Worm (Caenorhabditis elegans) whole organism, mixed stage, embryonic: ENCODE measurements around the gene eel-1.

Experiments
- M03D4.4 ChIP-seq: sonication (generic microtip); optimal IDR thresholded peaks from 2 replicates; lab custom pipeline; 2017; ENCODE audit warnings: mild to moderate bottlenecking, missing genetic modification characterization, missing compliant biosample characterization
- bed-3 ChIP-seq: fragments of 200-800 bp; sonication (Bioruptor generic); optimal IDR thresholded peaks from 3 replicates; lab custom pipeline; 2018; ENCODE audit warnings: mild to moderate bottlenecking, missing genetic modification characterization, moderate library complexity, missing compliant biosample characterization
- blmp-1 ChIP-seq: fragments of 150-350 bp; optimal IDR thresholded peaks from 2 replicates; lab custom pipeline; 2014; ENCODE audit warnings: missing biosample characterization, missing genetic modification characterization
- ceh-39 ChIP-seq: fragments of 150-350 bp; optimal IDR thresholded peaks from 2 replicates; lab custom pipeline; 2014; ENCODE audit warnings: missing biosample characterization, missing genetic modification characterization
- ceh-43 ChIP-seq: fragments of 200-800 bp; sonication (Bioruptor generic); optimal IDR thresholded peaks from 2 replicates; lab custom pipeline; 2018; ENCODE audit warnings: mild to moderate bottlenecking, missing genetic modification characterization, moderate library complexity, missing compliant biosample characterization
- ces-1 ChIP-seq: fragments of 150-350 bp; optimal IDR thresholded peaks from 2 replicates; lab custom pipeline; 2014; ENCODE audit warnings: missing biosample characterization, missing genetic modification reagents, missing genetic modification characterization
- cnd-1 ChIP-seq: fragments of 200-800 bp; sonication (Bioruptor generic); optimal IDR thresholded peaks from 2 replicates; lab custom pipeline; 2018; ENCODE audit warnings: mild to moderate bottlenecking, missing genetic modification characterization, missing compliant biosample characterization
- drap-1 ChIP-seq: fragments of 200-800 bp; sonication (Bioruptor generic); optimal IDR thresholded peaks from 3 replicates; lab custom pipeline; 2018; ENCODE audit warnings: mild to moderate bottlenecking, missing genetic modification characterization, missing compliant biosample characterization
- elt-1 ChIP-seq: sonication (generic microtip); optimal IDR thresholded peaks from 2 replicates; lab custom pipeline; 2017; ENCODE audit warnings: missing genetic modification characterization, mild to moderate bottlenecking, missing compliant biosample characterization, antibody characterized with exemption, moderate library complexity, borderline replicate concordance; ENCODE audit not compliant: insufficient read depth
- elt-3 ChIP-seq: fragments of 150-350 bp; optimal IDR thresholded peaks from 2 replicates; lab custom pipeline; 2014; ENCODE audit warnings: missing biosample characterization, missing genetic modification characterization
- flh-1 ChIP-seq: fragments of 200-800 bp; sonication (Bioruptor generic); optimal IDR thresholded peaks from 2 replicates; lab custom pipeline; 2018; ENCODE audit warnings: mild to moderate bottlenecking, missing genetic modification characterization, moderate library complexity, missing compliant biosample characterization
- ham-2 ChIP-seq: fragments of 200-800 bp; sonication (Bioruptor generic); optimal IDR thresholded peaks from 2 replicates; lab custom pipeline; 2018; ENCODE audit warnings: mild to moderate bottlenecking, missing genetic modification characterization, missing compliant biosample characterization
- hlh-1 ChIP-seq: fragments of 150-350 bp; optimal IDR thresholded peaks from 2 replicates; lab custom pipeline; 2014; ENCODE audit warnings: missing biosample characterization, missing genetic modification reagents, missing genetic modification characterization
- lin-13 ChIP-seq: fragments of 150-350 bp; optimal IDR thresholded peaks from 2 replicates; lab custom pipeline; 2014; ENCODE audit warnings: missing biosample characterization, missing genetic modification characterization
- lin-32 ChIP-seq: fragments of 200-800 bp; sonication (Bioruptor generic); optimal IDR thresholded peaks from 2 replicates; lab custom pipeline; 2018; ENCODE audit warnings: mild to moderate bottlenecking, missing genetic modification characterization, missing compliant biosample characterization
- lsy-2 ChIP-seq: fragments of 150-350 bp; optimal IDR thresholded peaks from 2 replicates; lab custom pipeline; 2014; ENCODE audit warnings: missing biosample characterization, missing genetic modification characterization
- mab-5 ChIP-seq: fragments of 150-350 bp; optimal IDR thresholded peaks from 2 replicates; lab custom pipeline; 2014; ENCODE audit warnings: missing biosample characterization, missing genetic modification characterization
- mls-2 ChIP-seq: sonication (generic microtip); optimal IDR thresholded peaks from 2 replicates; lab custom pipeline; 2016; ENCODE audit warnings: mild to moderate bottlenecking, missing genetic modification characterization, moderate library complexity, missing compliant biosample characterization
- nhr-237 ChIP-seq: fragments of 150-350 bp; optimal IDR thresholded peaks from 2 replicates; lab custom pipeline; 2014; ENCODE audit warnings: missing biosample characterization, missing genetic modification characterization
- nhr-28 ChIP-seq: fragments of 150-350 bp; optimal IDR thresholded peaks from 2 replicates; lab custom pipeline; 2014; ENCODE audit warnings: missing biosample characterization, missing genetic modification characterization
- nhr-76 ChIP-seq: sonication (generic microtip); optimal IDR thresholded peaks from 2 replicates; lab custom pipeline; 2017; ENCODE audit warnings: missing biosample characterization, missing genetic modification characterization
- pha-4 ChIP-seq: fragments of 150-350 bp; optimal IDR thresholded peaks from 2 replicates; lab custom pipeline; 2018; ENCODE audit warnings: missing biosample characterization, missing genetic modification reagents, missing genetic modification characterization
- sem-2 ChIP-seq: fragments of 200-800 bp; sonication (Bioruptor generic); optimal IDR thresholded peaks from 2 replicates; lab custom pipeline; 2018; ENCODE audit warnings: mild to moderate bottlenecking, missing genetic modification characterization, missing compliant biosample characterization
- snpc-4 ChIP-seq: fragments of 150-350 bp; optimal IDR thresholded peaks from 2 replicates; lab custom pipeline; 2014; ENCODE audit warnings: missing biosample characterization, missing genetic modification characterization
- sptf-1 ChIP-seq: sonication (generic microtip); optimal IDR thresholded peaks from 2 replicates; lab custom pipeline; 2017; ENCODE audit warnings: mild to moderate bottlenecking, missing genetic modification characterization, moderate library complexity, missing compliant biosample characterization
- tbx-8 ChIP-seq: fragments of 200-800 bp; sonication (Bioruptor generic); optimal IDR thresholded peaks from 2 replicates; lab custom pipeline; 2018; ENCODE audit warnings: mild to moderate bottlenecking, missing genetic modification characterization, moderate library complexity, missing compliant biosample characterization
- unc-120 ChIP-seq: sonication (generic microtip); optimal IDR thresholded peaks from 2 replicates; lab custom pipeline; 2017; ENCODE audit warnings: missing genetic modification characterization, missing compliant biosample characterization; ENCODE audit not compliant: poor library complexity, severe bottlenecking
- unc-39 ChIP-seq: fragments of 150-350 bp; optimal IDR thresholded peaks from 2 replicates; lab custom pipeline; 2014; ENCODE audit warnings: missing biosample characterization, missing genetic modification characterization
- unc-62 ChIP-seq: fragments of 150-350 bp; optimal IDR thresholded peaks from 2 replicates; lab custom pipeline; 2014; ENCODE audit warnings: missing biosample characterization, missing genetic modification reagents, missing genetic modification characterization
- zip-8 ChIP-seq: fragments of 150-350 bp; optimal IDR thresholded peaks from 2 replicates; lab custom pipeline; 2014; ENCODE audit warnings: missing biosample characterization, missing genetic modification characterization
- ztf-11 ChIP-seq: fragments of 150-350 bp; optimal IDR thresholded peaks from 2 replicates; lab custom pipeline; 2014; ENCODE audit warnings: missing biosample characterization, missing genetic modification characterization

eel-1 gene

ce11 chrIV:3001500-3001899 lies 48.4 kb downstream of the eel-1 start:
- TF ChIP-seq lin-13 (tag; lab: Kevin White, UChicago): no peak
- TF ChIP-seq nhr-28 (tag; lab: Kevin White, UChicago): no peak
- TF ChIP-seq flh-1 (GFP tag; lab: Kevin White, UChicago): no peak
- TF ChIP-seq mls-2 (tag; lab: Kevin White, UChicago): no peak
- TF ChIP-seq lin-32 (GFP tag; lab: Kevin White, UChicago): no peak
- TF ChIP-seq ceh-43 (GFP tag; lab: Kevin White, UChicago): no peak
- TF ChIP-seq lsy-2 (tag; lab: Kevin White, UChicago): no peak
- no peak for TF ChIP-seq elt-3 (tag; lab: Kevin White, UChicago)
- no peak for TF ChIP-seq mab-5
- no peak for TF ChIP-seq bed-3 (GFP tag; lab: Kevin White, UChicago)
- TF ChIP-seq unc-62: no peak
- TF ChIP-seq elt-1 (tag; lab: Kevin White, UChicago): no peak
- no peak for TF ChIP-seq tbx-8
- TF ChIP-seq blmp-1 (tag; lab: Kevin White, UChicago): no peak
- TF ChIP-seq sem-2: no peak
- TF ChIP-seq unc-120 (tag; lab: Kevin White, UChicago): no peak
- no peak for TF ChIP-seq hlh-1 (tag; lab: Kevin White, UChicago)
- TF ChIP-seq nhr-76 (tag; lab: Kevin White, UChicago): no peak

ce11 chrIV:2998597-2999161 lies 51.2 kb downstream of the eel-1 start:
- TF ChIP-seq M03D4.4 (tag; lab: Kevin White, UChicago) (no peak), mab-5 (no peak), flh-1 (GFP tag; lab: Kevin White, UChicago) (peak; percentile 57), blmp-1 (tag; lab: Kevin White, UChicago) (peak; percentile 92), mls-2 (tag; lab: Kevin White, UChicago) (peak; percentile 80), cnd-1 (tag; lab: Kevin White, UChicago) (no peak), ham-2 (peak; percentile 87), ces-1 (GFP tag; lab: Kevin White, UChicago) (peak; percentile 37), sptf-1 (tag; lab: Kevin White, UChicago) (peak; percentile 40), pha-4 (tag; lab: Kevin White, UChicago) (no peak), ceh-43 (GFP tag; lab: Kevin White, UChicago) (no peak)

ce11 chrIV:2997302-2997701 lies 52.6 kb downstream of the eel-1 start:
- no peak for TF ChIP-seq ceh-43 (GFP tag; lab: Kevin White, UChicago)
- peak; percentile 11 for TF ChIP-seq ham-2
- TF ChIP-seq sptf-1 (tag; lab: Kevin White, UChicago): peak; percentile 3
- TF ChIP-seq unc-39: no peak

- TF ChIP-seq sptf-1 (tag; lab: Kevin White, UChicago): no peak
- no peak for TF ChIP-seq tbx-8
- no peak for TF ChIP-seq lin-32 (GFP tag; lab: Kevin White, UChicago)
- TF ChIP-seq nhr-237 (tag; lab: Kevin White, UChicago): no peak
- TF ChIP-seq snpc-4: no peak
- TF ChIP-seq pha-4 (tag; lab: Kevin White, UChicago): no peak
- no peak for TF ChIP-seq blmp-1 (tag; lab: Kevin White, UChicago)
- TF ChIP-seq elt-3 (tag; lab: Kevin White, UChicago): no peak
- TF ChIP-seq lin-13 (tag; lab: Kevin White, UChicago): no peak
- TF ChIP-seq elt-1 (tag; lab: Kevin White, UChicago): no peak
- no peak for TF ChIP-seq ces-1 (GFP tag; lab: Kevin White, UChicago)
- TF ChIP-seq ceh-43 (GFP tag; lab: Kevin White, UChicago): no peak
- TF ChIP-seq zip-8: no peak
- no peak for TF ChIP-seq hlh-1 (tag; lab: Kevin White, UChicago)
- TF ChIP-seq M03D4.4 (tag; lab: Kevin White, UChicago): no peak
- TF ChIP-seq ceh-39 (tag; lab: Kevin White, UChicago): no peak
- no peak for TF ChIP-seq unc-120 (tag; lab: Kevin White, UChicago)
- no peak for TF ChIP-seq drap-1 (GFP tag; lab: Kevin White, UChicago)
- TF ChIP-seq sem-2: no peak
- TF ChIP-seq ztf-11: no peak
- TF ChIP-seq, all 35 proteins: peak for 0
These were observed 54.5 kb downstream of the eel-1 start, which contains the start of gene Y54G2A.26 for ce11 chrIV:2995372-2995771. Gene Y54G2A.26, minus strand, starts transcription at chrIV:2995472.
